Worm (Caenorhabditis elegans) whole organism, early embryonic: ENCODE data around the gene F54D10.5.

ENCODE experiments used
- B0310.2 ChIP-seq: sonication (generic microtip); optimal IDR thresholded peaks from 2 replicates; lab custom pipeline; 2016; ENCODE audit warnings: mild to moderate bottlenecking, missing genetic modification characterization, missing compliant biosample characterization
- F13C5.2 ChIP-seq: sonication (generic microtip); optimal IDR thresholded peaks from 2 replicates; lab custom pipeline; 2017; ENCODE audit warnings: mild to moderate bottlenecking, missing genetic modification characterization, inconsistent platforms, missing compliant biosample characterization
- aly-1 ChIP-seq: sonication (generic microtip); optimal IDR thresholded peaks from 2 replicates; lab custom pipeline; 2016; ENCODE audit warnings: missing genetic modification characterization, missing compliant biosample characterization
- ama-1 ChIP-seq: fragments of 150-350 bp; optimal IDR thresholded peaks from 2 replicates; lab custom pipeline; 2014
- ceh-13 ChIP-seq: fragments of 200-800 bp; sonication (Bioruptor generic); optimal IDR thresholded peaks from 2 replicates; lab custom pipeline; 2018; ENCODE audit warnings: mild to moderate bottlenecking, missing genetic modification characterization, missing compliant biosample characterization
- ceh-36 ChIP-seq: sonication (generic microtip); optimal IDR thresholded peaks from 2 replicates; lab custom pipeline; 2016; ENCODE audit warnings: missing genetic modification characterization, inconsistent platforms, missing compliant biosample characterization
- ets-7 ChIP-seq: sonication (generic microtip); optimal IDR thresholded peaks from 2 replicates; lab custom pipeline; 2016; ENCODE audit warnings: missing genotype, missing genetic modification characterization, missing compliant biosample characterization
- flt-1 ChIP-seq: fragments of 200-800 bp; sonication (Bioruptor generic); IDR thresholded peaks from 2 replicates; pipeline ENCODE4 v1.3.6; 2022; ENCODE audit warnings: missing genetic modification characterization, missing compliant biosample characterization
- hmbx-1 ChIP-seq: sonication (generic microtip); optimal IDR thresholded peaks from 2 replicates; lab custom pipeline; 2016; ENCODE audit warnings: mild to moderate bottlenecking, missing genetic modification characterization, missing compliant biosample characterization
- hmg-4 ChIP-seq: fragments of 200-800 bp; sonication (Bioruptor generic); optimal IDR thresholded peaks from 2 replicates; lab custom pipeline; 2018; ENCODE audit warnings: mild to moderate bottlenecking, missing genetic modification characterization, missing compliant biosample characterization
- hnd-1 ChIP-seq: sonication (generic microtip); optimal IDR thresholded peaks from 2 replicates; lab custom pipeline; 2016; ENCODE audit warnings: missing genetic modification characterization, missing compliant biosample characterization
- pes-1 ChIP-seq: fragments of 200-800 bp; sonication (Bioruptor generic); IDR thresholded peaks from 2 replicates; pipeline ENCODE4 v1.3.6; 2022; ENCODE audit warnings: missing genetic modification reagents, missing genetic modification characterization, missing compliant biosample characterization
- scrt-1 ChIP-seq: fragments of 200-800 bp; sonication (Bioruptor generic); IDR thresholded peaks from 2 replicates; pipeline ENCODE4 v1.3.6; 2022; ENCODE audit warnings: missing genetic modification characterization, missing compliant biosample characterization
- sea-1 ChIP-seq: fragments of 200-800 bp; sonication (Bioruptor generic); conservative IDR thresholded peaks from 2 replicates; pipeline ENCODE4 v1.3.6; 2022; ENCODE audit warnings: missing genetic modification characterization, missing compliant biosample characterization
- tbx-11 ChIP-seq: fragments of 200-800 bp; sonication (Bioruptor generic); IDR thresholded peaks from 2 replicates; pipeline ENCODE4 v1.3.6; 2022; ENCODE audit warnings: missing genetic modification characterization, missing compliant biosample characterization
- tbx-37 ChIP-seq: fragments of 200-800 bp; sonication (Bioruptor generic); conservative IDR thresholded peaks from 2 replicates; pipeline ENCODE4 v1.3.6; 2022; ENCODE audit warnings: missing genetic modification reagents, missing genetic modification characterization, missing compliant biosample characterization
- tra-4 ChIP-seq: sonication (generic microtip); optimal IDR thresholded peaks from 2 replicates; lab custom pipeline; 2017; ENCODE audit warnings: missing genetic modification characterization, missing compliant biosample characterization

Gene F54D10.5

ce11 chrII:3808104-3808503 lies at the start of gene F54D10.5:
F54D10.5 (minus strand) TSS chrII:3808177.
- TF ChIP-seq hnd-1 (tag; lab: Kevin White, UChicago) (no peak), tbx-11 (GFP tag; lab: Robert Waterston, UW) (no peak), hmg-4 (GFP tag; lab: Kevin White, UChicago) (no peak), flt-1 (GFP tag; lab: Robert Waterston, UW) (peak; percentile 14; the same call in 1 of the 2 replicates), pes-1 (GFP tag; lab: Robert Waterston, UW) (peak; percentile 29; the same call in 1 of the 2 replicates), F13C5.2 (tag; lab: Kevin White, UChicago) (peak; percentile 45), scrt-1 (GFP tag; lab: Robert Waterston, UW) (no peak)

ce11 chrII:3852654-3853053 lies 44.7 kb upstream of the F54D10.5 start, which contains the start of gene nhr-257:
nhr-257 (plus strand) TSS chrII:3852954.
- TF ChIP-seq tra-4 (tag; lab: Kevin White, UChicago) (no peak), B0310.2 (tag; lab: Kevin White, UChicago) (no peak), tbx-37 (no peak), ets-7 (no peak), hnd-1 (tag; lab: Kevin White, UChicago) (no peak), ceh-36 (tag; lab: Kevin White, UChicago) (no peak), hmg-4 (GFP tag; lab: Kevin White, UChicago) (no peak)

ce11 chrII:3850655-3851054 lies 42.7 kb upstream of the F54D10.5 start, which contains the start of gene nhr-72:
nhr-72 (minus strand) TSS chrII:3850755.
- no peak for TF ChIP-seq F13C5.2 (tag; lab: Kevin White, UChicago)
- no peak for TF ChIP-seq hmbx-1 (tag; lab: Kevin White, UChicago)
- no peak for TF ChIP-seq sea-1
- no peak for TF ChIP-seq tra-4 (tag; lab: Kevin White, UChicago)
- TF ChIP-seq ceh-13 (GFP tag; lab: Kevin White, UChicago) = no peak
- no peak for TF ChIP-seq tbx-11 (GFP tag; lab: Robert Waterston, UW)
- no peak for TF ChIP-seq B0310.2 (tag; lab: Kevin White, UChicago)
- no peak for TF ChIP-seq flt-1 (GFP tag; lab: Robert Waterston, UW)
- TF ChIP-seq hmg-4 (GFP tag; lab: Kevin White, UChicago) = no peak
- TF ChIP-seq ceh-36 (tag; lab: Kevin White, UChicago) = no peak
- TF ChIP-seq scrt-1 (GFP tag; lab: Robert Waterston, UW) = no peak

ce11 chrII:3846028-3846427 lies 38.1 kb upstream of the F54D10.5 start, which contains the start of gene C17A2.2:
C17A2.2 (plus strand) TSS chrII:3846328.
- TF ChIP-seq scrt-1 (GFP tag; lab: Robert Waterston, UW) (no peak), F13C5.2 (tag; lab: Kevin White, UChicago) (no peak), tra-4 (tag; lab: Kevin White, UChicago) (no peak), sea-1 (no peak), aly-1 (tag; lab: Kevin White, UChicago) (no peak), pes-1 (GFP tag; lab: Robert Waterston, UW) (no peak), hmg-4 (GFP tag; lab: Kevin White, UChicago) (no peak), ceh-13 (GFP tag; lab: Kevin White, UChicago) (no peak), ets-7 (no peak), ama-1 (lab: Kevin White, UChicago) (no peak), tbx-11 (GFP tag; lab: Robert Waterston, UW) (no peak), flt-1 (GFP tag; lab: Robert Waterston, UW) (no peak), hnd-1 (tag; lab: Kevin White, UChicago) (no peak), hmbx-1 (tag; lab: Kevin White, UChicago) (no peak), ceh-36 (tag; lab: Kevin White, UChicago) (no peak), tbx-37 (no peak), B0310.2 (tag; lab: Kevin White, UChicago) (no peak)

ce11 chrII:3843305-3843704 lies 35.3 kb upstream of the F54D10.5 start, which contains the start of the genes C17A2.7 and C17A2.3:
C17A2.7 (minus strand) TSS chrII:3843405.
C17A2.3 (plus strand) TSS chrII:3843609.
- TF ChIP-seq pes-1 (GFP tag; lab: Robert Waterston, UW) (no peak), ceh-36 (tag; lab: Kevin White, UChicago) (no peak), tbx-37 (no peak), tra-4 (tag; lab: Kevin White, UChicago) (no peak), hnd-1 (tag; lab: Kevin White, UChicago) (no peak), B0310.2 (tag; lab: Kevin White, UChicago) (no peak), hmg-4 (GFP tag; lab: Kevin White, UChicago) (no peak), ceh-13 (GFP tag; lab: Kevin White, UChicago) (no peak), ets-7 (no peak), hmbx-1 (tag; lab: Kevin White, UChicago) (no peak), scrt-1 (GFP tag; lab: Robert Waterston, UW) (no peak)

- TF ChIP-seq pes-1 (GFP tag; lab: Robert Waterston, UW) (no peak), hmg-4 (GFP tag; lab: Kevin White, UChicago) (no peak)
Observed at ce11 chrII:3839562-3839961, 31.6 kb upstream of the F54D10.5 start, which contains the start of gene C17A2.4. C17A2.4 (plus strand) TSS chrII:3839862.

ce11 chrII:3835915-3836314 lies 27.9 kb upstream of the F54D10.5 start, which contains the start of gene oac-4:
oac-4 (minus strand) TSS chrII:3836015.
- TF ChIP-seq sea-1 (no peak), ceh-36 (tag; lab: Kevin White, UChicago) (no peak), ceh-13 (GFP tag; lab: Kevin White, UChicago) (no peak), ama-1 (lab: Kevin White, UChicago) (no peak), flt-1 (GFP tag; lab: Robert Waterston, UW) (no peak), hnd-1 (tag; lab: Kevin White, UChicago) (no peak), pes-1 (GFP tag; lab: Robert Waterston, UW) (no peak), scrt-1 (GFP tag; lab: Robert Waterston, UW) (no peak), tra-4 (tag; lab: Kevin White, UChicago) (no peak), aly-1 (tag; lab: Kevin White, UChicago) (no peak), ets-7 (no peak), tbx-11 (GFP tag; lab: Robert Waterston, UW) (no peak)
